Worm (Caenorhabditis elegans): ENCODE data around the gene K08H2.7.

Gene K08H2.7

ce11 chrX:13248265-13248664, at the start of gene K08H2.7:
TSS of gene K08H2.7 (minus strand) at chrX:13248437.
- no peak for TF ChIP-seq ceh-22 (tag; optimal IDR thresholded peaks at IDR 0.05)
- no peak for TF ChIP-seq npax-4 (tag; optimal IDR thresholded peaks at IDR 0.05)
- TF ChIP-seq che-1 (tag; optimal IDR thresholded peaks at IDR 0.05), result no peak
- TF ChIP-seq Y22D7AL.16 (tag; optimal IDR thresholded peaks at IDR 0.05), result no peak
- TF ChIP-seq pag-3 (tag; optimal IDR thresholded peaks at IDR 0.05; ENCODE audit: borderline replicate concordance), result no peak
- no peak for TF ChIP-seq gmeb-2 (tag; optimal IDR thresholded peaks at IDR 0.05)
- TF ChIP-seq ama-1 (optimal IDR thresholded peaks at IDR 0.05), result no peak
- no peak for TF ChIP-seq odd-2 (tag; optimal IDR thresholded peaks at IDR 0.05)
- no peak for TF ChIP-seq tbx-7 (tag; optimal IDR thresholded peaks at IDR 0.05)

ce11 chrX:13294669-13295068, 46.4 kb upstream of the K08H2.7 start, which contains the start of gene srd-36:
TSS of gene srd-36 (minus strand) at chrX:13294769.
- no peak for TF ChIP-seq hlh-13 (GFP tag; optimal IDR thresholded peaks at IDR 0.05)
- no peak for TF ChIP-seq ceh-30 (tag; optimal IDR thresholded peaks at IDR 0.05)
- no peak for TF ChIP-seq sox-2 (GFP tag; IDR thresholded peaks at IDR 0.05)
- TF ChIP-seq ceh-2 (tag; optimal IDR thresholded peaks at IDR 0.05), result no peak
- no peak for TF ChIP-seq hlh-30 (tag; optimal IDR thresholded peaks at IDR 0.05; ENCODE audit: insufficient read depth)
- TF ChIP-seq Y22D7AL.16 (tag; optimal IDR thresholded peaks at IDR 0.05), result no peak
- TF ChIP-seq hlh-15 (tag; optimal IDR thresholded peaks at IDR 0.05), result no peak
- TF ChIP-seq dmd-4 (tag; optimal IDR thresholded peaks at IDR 0.05; ENCODE audit: borderline replicate concordance), result no peak
- TF ChIP-seq F13H6.1 (tag; optimal IDR thresholded peaks at IDR 0.05), result no peak
- no peak for TF ChIP-seq fkh-10 (GFP tag; optimal IDR thresholded peaks at IDR 0.05)
- TF ChIP-seq ceh-14 (tag; optimal IDR thresholded peaks at IDR 0.05), result no peak
- TF ChIP-seq dve-1 (tag; optimal IDR thresholded peaks at IDR 0.05), result no peak
- TF ChIP-seq sdc-2 (tag; optimal IDR thresholded peaks at IDR 0.05), result no peak

- TF ChIP-seq elt-4 (tag; optimal IDR thresholded peaks at IDR 0.05) (no peak), hlh-8 (tag; optimal IDR thresholded peaks at IDR 0.05) (no peak), zip-5 (tag; optimal IDR thresholded peaks at IDR 0.05) (no peak), npax-4 (tag; optimal IDR thresholded peaks at IDR 0.05) (no peak), sox-2 (GFP tag; IDR thresholded peaks at IDR 0.05) (no peak), ceh-18 (tag; optimal IDR thresholded peaks at IDR 0.05) (no peak), pqm-1 (tag; optimal IDR thresholded peaks at IDR 0.05) (no peak), ceh-2 (tag; optimal IDR thresholded peaks at IDR 0.05) (no peak), ceh-14 (tag; optimal IDR thresholded peaks at IDR 0.05) (no peak), mec-3 (tag; optimal IDR thresholded peaks at IDR 0.05; ENCODE audit: borderline replicate concordance) (no peak), ceh-6 (GFP tag; optimal IDR thresholded peaks at IDR 0.05) (no peak), Y22D7AL.16 (tag; optimal IDR thresholded peaks at IDR 0.05) (no peak), ceh-22 (tag; optimal IDR thresholded peaks at IDR 0.05) (no peak), pax-1 (tag; optimal IDR thresholded peaks at IDR 0.05) (no peak)
Observed at ce11 chrX:13293023-13293422, 44.8 kb upstream of the K08H2.7 start.

ce11 chrX:13291506-13291905, 43.3 kb upstream of the K08H2.7 start, which contains the start of gene srd-38:
TSS of gene srd-38 (plus strand) at chrX:13291806.
- TF ChIP-seq F13H6.1 (tag; optimal IDR thresholded peaks at IDR 0.05) (no peak), ceh-14 (tag; optimal IDR thresholded peaks at IDR 0.05) (no peak), ets-4 (tag; optimal IDR thresholded peaks at IDR 0.05) (no peak), nhr-11 (tag; optimal IDR thresholded peaks at IDR 0.05) (no peak), hlh-6 (tag; optimal IDR thresholded peaks at IDR 0.05) (no peak), dve-1 (tag; optimal IDR thresholded peaks at IDR 0.05) (no peak)

ce11 chrX:13290531-13290930, 42.3 kb upstream of the K08H2.7 start, which contains the start of gene R04D3.3:
TSS of gene R04D3.3 (minus strand) at chrX:13290631.
- TF ChIP-seq pros-1 (tag; optimal IDR thresholded peaks at IDR 0.05) (no peak), ceh-45 (GFP tag; IDR thresholded peaks at IDR 0.05) (no peak), ceh-34 (tag; optimal IDR thresholded peaks at IDR 0.05) (no peak), unc-3 (GFP tag; conservative IDR thresholded peaks at IDR 0.05) (no peak), unc-3 (tag; optimal IDR thresholded peaks at IDR 0.05) (no peak), odd-2 (tag; optimal IDR thresholded peaks at IDR 0.05) (no peak), fkh-6 (tag; optimal IDR thresholded peaks at IDR 0.05) (no peak), gmeb-2 (tag; optimal IDR thresholded peaks at IDR 0.05) (no peak), hlh-13 (GFP tag; optimal IDR thresholded peaks at IDR 0.05) (no peak), ceh-48 (tag; optimal IDR thresholded peaks at IDR 0.05) (no peak), ama-1 (optimal IDR thresholded peaks at IDR 0.05) (no peak), mec-3 (tag; optimal IDR thresholded peaks at IDR 0.05; ENCODE audit: borderline replicate concordance) (no peak), F13H6.1 (tag; optimal IDR thresholded peaks at IDR 0.05) (no peak)
